Worm (Caenorhabditis elegans) whole organism, mixed stage, embryonic: ENCODE data around the gene str-30.

Source experiments
- lin-13 ChIP-seq: fragments of 150-350 bp; optimal IDR thresholded peaks from 2 replicates; lab custom pipeline; 2014; ENCODE audit warnings: missing biosample characterization, missing genetic modification characterization
- mep-1 ChIP-seq: fragments of 150-350 bp; optimal IDR thresholded peaks from 2 replicates; lab custom pipeline; 2017; ENCODE audit warnings: missing biosample characterization, missing genetic modification reagents, missing genetic modification characterization, inconsistent platforms

DNA sequence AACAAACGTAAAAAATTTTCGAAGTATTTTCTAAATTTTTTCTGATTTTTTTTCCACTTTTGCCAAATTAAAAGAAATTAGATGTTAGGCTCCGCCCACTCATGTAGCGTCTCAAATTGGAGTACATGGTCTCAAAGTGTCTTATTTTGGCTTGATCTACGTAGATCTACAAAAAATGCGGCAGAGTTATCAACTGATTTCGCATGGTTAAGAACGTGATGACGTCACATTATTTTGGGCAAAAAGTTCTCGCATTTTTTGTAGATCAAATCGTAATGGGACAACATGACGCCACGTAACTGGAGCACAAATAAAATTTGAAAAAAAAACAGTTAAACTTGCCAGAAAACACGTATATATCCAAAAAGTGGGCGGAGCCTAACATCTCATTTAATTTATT is 37.0 kb downstream of the str-30 start:
- TF ChIP-seq mep-1 (tag; lab: Kevin White, UChicago) (no peak), lin-13 (tag; lab: Kevin White, UChicago) (no peak)
